Fruit fly (Drosophila melanogaster): ENCODE measurements around the gene Vps60.

DNA sequence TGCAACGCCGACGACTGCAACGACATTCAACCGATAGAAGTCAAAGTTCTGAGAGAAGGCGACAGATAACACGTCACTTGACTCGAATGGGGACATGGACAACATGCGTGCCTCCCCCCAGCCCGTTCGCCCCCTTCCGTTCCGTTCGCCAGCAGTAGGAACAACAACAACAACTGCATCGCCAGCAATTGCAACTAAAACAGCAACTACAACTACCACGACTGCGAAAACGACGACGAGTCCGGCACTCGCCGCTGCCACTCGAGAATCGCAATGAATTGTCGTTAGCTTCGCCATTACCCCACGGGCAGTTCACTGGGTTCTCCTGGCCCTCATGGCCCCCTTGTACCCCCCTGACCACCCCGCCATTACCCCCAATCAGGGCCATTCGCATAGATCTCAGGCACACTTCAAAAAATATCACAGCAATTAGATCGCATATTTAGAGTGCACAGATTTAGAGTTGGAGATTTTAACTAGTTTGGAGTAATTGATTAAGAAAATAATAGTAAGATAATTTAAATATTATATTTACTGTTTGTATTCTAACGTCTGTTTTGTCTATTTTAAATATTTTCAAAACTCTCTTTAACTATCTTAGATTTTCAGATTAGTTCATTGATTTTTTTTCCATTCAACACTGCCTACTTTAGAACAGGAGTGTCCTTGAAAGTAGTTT is 34.9 kb downstream of the Vps60 start:
- TF ChIP-seq Sox102F (GFP tag; optimal IDR thresholded peaks at IDR 0.05) (no peak), spab (GFP tag; optimal IDR thresholded peaks at IDR 0.05) (no peak)
